Worm (Caenorhabditis elegans): ENCODE results near the gene F13H8.5.

F13H8.5 gene

ce11 chrII:6248503-6248902, 7.4 kb downstream of the F13H8.5 start (continued):
- no peak for TF ChIP-seq zip-2 (tag; optimal IDR thresholded peaks at IDR 0.05)
- no peak for TF ChIP-seq egl-43 (GFP tag; IDR thresholded peaks at IDR 0.05)
- TF ChIP-seq dpl-1 (GFP tag; optimal IDR thresholded peaks at IDR 0.05): peak; percentile 40
- TF ChIP-seq nhr-76 (tag; optimal IDR thresholded peaks at IDR 0.05): no peak
- peak; percentile 56 for TF ChIP-seq mxl-3 (GFP tag; optimal IDR thresholded peaks at IDR 0.05)
- TF ChIP-seq nhr-237 (tag; optimal IDR thresholded peaks at IDR 0.05): no peak
- 0 out of 2 replicates have a peak, but pooled peaks have one; percentile 29 for TF ChIP-seq mdt-29 (GFP tag; IDR thresholded peaks at IDR 0.05)
- TF ChIP-seq pqm-1 (tag; optimal IDR thresholded peaks at IDR 0.05): no peak

- TF ChIP-seq ZK337.2 (GFP tag; IDR thresholded peaks at IDR 0.05): no peak
- no peak for TF ChIP-seq jun-1 (tag; optimal IDR thresholded peaks at IDR 0.05)
- no peak for TF ChIP-seq lir-3 (tag; optimal IDR thresholded peaks at IDR 0.05)
- TF ChIP-seq nhr-6 (tag; optimal IDR thresholded peaks at IDR 0.05): no peak
- peak in 1 of 2 experiments; percentile 92 for TF ChIP-seq unc-62 (GFP tag; optimal IDR thresholded peaks at IDR 0.05 in 1 of 2)
- no peak for TF ChIP-seq unc-62 (tag; optimal IDR thresholded peaks at IDR 0.05)
These were observed 7.9 kb downstream of the F13H8.5 start for ce11 chrII:6248029-6248428.

- no peak for TF ChIP-seq ctbp-1 (GFP tag; IDR thresholded peaks at IDR 0.05)
- no peak for TF ChIP-seq snpc-1.2 (GFP tag; IDR thresholded peaks at IDR 0.05)
- no peak for TF ChIP-seq nhr-41 (GFP tag; IDR thresholded peaks at IDR 0.05)
- TF ChIP-seq F10B5.3 (tag; optimal IDR thresholded peaks at IDR 0.05): no peak
- TF ChIP-seq gei-8 (GFP tag; optimal IDR thresholded peaks at IDR 0.05): no peak
- no peak for TF ChIP-seq lsy-2 (tag; optimal IDR thresholded peaks at IDR 0.05)
- no peak for TF ChIP-seq lin-15B (tag; optimal IDR thresholded peaks at IDR 0.05)
These were observed 8.9 kb downstream of the F13H8.5 start, which contains the start of gene T24H7.2 for ce11 chrII:6247011-6247410. Gene T24H7.2 (plus strand): TSS chrII:6247311.

ce11 chrII:6246054-6246453, 9.9 kb downstream of the F13H8.5 start, which contains the start of gene lelo-1:
Gene lelo-1 (plus strand): TSS chrII:6246354.
- TF ChIP-seq T26A8.4 (GFP tag; IDR thresholded peaks at IDR 0.05) (no peak), arid-1 (GFP tag; conservative IDR thresholded peaks at IDR 0.05) (no peak), fkh-10 (GFP tag; optimal IDR thresholded peaks at IDR 0.05) (no peak), ceh-28 (tag; optimal IDR thresholded peaks at IDR 0.05) (no peak), Y5F2A.4 (GFP tag; optimal IDR thresholded peaks at IDR 0.05) (no peak), ama-1 (optimal IDR thresholded peaks at IDR 0.05) (no peak)

ce11 chrII:6245199-6245702, 10.7 kb downstream of the F13H8.5 start, which contains the start of gene blos-4:
Gene blos-4 (plus strand): TSS chrII:6245249.
- TF ChIP-seq hlh-11 (tag; optimal IDR thresholded peaks at IDR 0.05) (no peak), dpl-1 (GFP tag; optimal IDR thresholded peaks at IDR 0.05) (peak; percentile 58)

- peak; percentile 89 for TF ChIP-seq pqm-1 (tag; optimal IDR thresholded peaks at IDR 0.05)
- TF ChIP-seq dpl-1 (GFP tag; optimal IDR thresholded peaks at IDR 0.05): no peak
- TF ChIP-seq nhr-28 (tag; optimal IDR thresholded peaks at IDR 0.05): peak; percentile 81
- peak; percentile 24 for TF ChIP-seq nhr-6 (tag; optimal IDR thresholded peaks at IDR 0.05)
- TF ChIP-seq ZK546.5 (tag; optimal IDR thresholded peaks at IDR 0.05): no peak
- no peak for TF ChIP-seq unc-130 (GFP tag; optimal IDR thresholded peaks at IDR 0.05)
- no peak for TF ChIP-seq T20F7.1 (GFP tag; optimal IDR thresholded peaks at IDR 0.05)
- TF ChIP-seq aha-1 (tag): peak; percentile 14
- TF ChIP-seq dve-1 (tag; optimal IDR thresholded peaks at IDR 0.05; ENCODE audit: insufficient read depth): peak; percentile 12
These were observed 11.8 kb downstream of the F13H8.5 start, which contains the start of gene tat-4 for ce11 chrII:6244171-6244570. Gene tat-4 (minus strand): TSS chrII:6244287.

Measured in whole organism, L4 larva.